Worm (Caenorhabditis elegans) whole organism, L4 larva: Measurements from ENCODE around the gene W01C8.1.

Experiments used
- R02D3.7 ChIP-seq: fragments of 150-350 bp; sonication (generic microtip); optimal IDR thresholded peaks from 3 replicates; lab custom pipeline; 2014; ENCODE audit warnings: missing biosample characterization, missing genetic modification characterization
- fkh-10 ChIP-seq: fragments of 150-350 bp; optimal IDR thresholded peaks from 2 replicates; lab custom pipeline; 2014; ENCODE audit warnings: missing biosample characterization, missing genetic modification reagents, missing genetic modification characterization
- fos-1 ChIP-seq: fragments of 150-350 bp; optimal IDR thresholded peaks from 2 replicates; lab custom pipeline; 2014; ENCODE audit warnings: missing biosample characterization, missing genetic modification characterization
- jun-1 ChIP-seq: fragments of 150-350 bp; optimal IDR thresholded peaks from 2 replicates; lab custom pipeline; 2014; ENCODE audit warnings: missing biosample characterization, missing genetic modification reagents, missing genetic modification characterization
- lin-13 ChIP-seq: fragments of 150-350 bp; optimal IDR thresholded peaks from 2 replicates; lab custom pipeline; 2014; ENCODE audit warnings: missing biosample characterization, missing genetic modification reagents, missing genetic modification characterization
- lin-15B ChIP-seq: fragments of 150-350 bp; sonication (generic microtip); optimal IDR thresholded peaks from 3 replicates; lab custom pipeline; 2014; ENCODE audit warnings: missing biosample characterization, missing genetic modification characterization
- madf-9 ChIP-seq: fragments of 200-800 bp; sonication (Bioruptor generic); conservative IDR thresholded peaks from 2 replicates; pipeline ENCODE4 v1.3.6; 2022; ENCODE audit warnings: missing genetic modification reagents, missing genetic modification characterization, missing compliant biosample characterization
- nhr-48 ChIP-seq: sonication (generic microtip); optimal IDR thresholded peaks from 2 replicates; lab custom pipeline; 2016; ENCODE audit warnings: mild to moderate bottlenecking, missing genetic modification characterization, missing compliant biosample characterization
- saeg-2 ChIP-seq: fragments of 200-800 bp; sonication (Bioruptor generic); IDR thresholded peaks from 2 replicates; pipeline ENCODE4 v1.3.6; 2022; ENCODE audit warnings: missing genetic modification reagents, missing genetic modification characterization, missing compliant biosample characterization
- set-16 ChIP-seq: fragments of 200-800 bp; sonication (Bioruptor generic); IDR thresholded peaks from 2 replicates; pipeline ENCODE4 v1.3.6; 2022; ENCODE audit warnings: missing genetic modification reagents, missing genetic modification characterization, missing compliant biosample characterization
- snpc-4 ChIP-seq: fragments of 150-350 bp; optimal IDR thresholded peaks from 2 replicates; lab custom pipeline; 2014; ENCODE audit warnings: missing biosample characterization, missing genetic modification characterization

DNA sequence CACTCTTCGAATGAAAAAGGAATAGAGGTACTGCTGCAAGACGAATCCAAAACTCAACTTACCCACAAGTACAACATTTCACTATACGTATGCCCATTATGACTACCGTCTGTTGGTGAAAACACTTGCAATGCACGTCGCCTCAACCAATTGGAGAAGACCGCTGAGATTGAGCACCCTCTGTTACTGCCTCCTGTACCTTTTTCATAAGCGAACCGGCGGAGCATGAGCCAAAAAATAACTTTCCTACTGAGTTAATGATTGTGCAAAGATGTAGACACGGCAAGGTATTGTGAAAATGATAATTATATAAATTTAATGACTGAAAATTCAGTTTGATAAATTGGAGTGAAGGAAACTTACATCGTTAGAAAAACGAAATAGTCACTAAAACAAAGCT, 3.1 kb upstream of the W01C8.1 start:
- TF ChIP-seq snpc-4 (tag; lab: Kevin White, UChicago): no peak
- no peak for TF ChIP-seq lin-15B (tag; lab: Kevin White, UChicago)
- no peak for TF ChIP-seq fkh-10 (GFP tag; lab: Kevin White, UChicago)
- no peak for TF ChIP-seq madf-9 (GFP tag; lab: Robert Waterston, UW)
- TF ChIP-seq jun-1: no peak
- no peak for TF ChIP-seq R02D3.7 (tag; lab: Kevin White, UChicago)
- TF ChIP-seq lin-13 (GFP tag; lab: Kevin White, UChicago): no peak
- TF ChIP-seq saeg-2 (GFP tag; lab: Robert Waterston, UW): no peak
- TF ChIP-seq set-16: no peak
- no peak for TF ChIP-seq nhr-48 (tag; lab: Kevin White, UChicago)
- TF ChIP-seq fos-1 (tag; lab: Kevin White, UChicago): no peak
